Worm (Caenorhabditis elegans): ENCODE data around the gene C27D6.12.

DNA sequence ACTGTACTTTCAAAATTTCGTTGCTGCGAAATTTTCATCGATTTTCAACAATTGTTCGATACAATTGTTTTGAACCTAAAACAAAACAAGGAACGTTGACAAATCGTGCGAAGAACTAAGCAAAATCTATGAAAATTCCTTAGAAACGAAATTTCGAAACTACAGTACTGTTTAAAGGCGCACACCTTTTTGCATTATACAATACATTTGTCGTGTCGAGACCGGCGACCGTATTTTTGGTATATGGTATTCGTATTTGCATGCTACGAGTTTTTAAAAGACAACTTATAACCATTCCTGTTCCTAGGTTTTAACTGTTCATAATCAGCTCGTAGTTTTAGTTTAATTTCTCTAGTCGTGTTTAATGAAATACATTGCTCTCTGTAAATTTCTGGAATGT, 807 bp upstream of the C27D6.12 start:
- TF ChIP-seq mab-5 (tag; optimal IDR thresholded peaks at IDR 0.05), result no peak
- no peak for TF ChIP-seq zip-8 (tag; optimal IDR thresholded peaks at IDR 0.05)
- TF ChIP-seq snpc-4 (tag; optimal IDR thresholded peaks at IDR 0.05), result no peak
- no peak for TF ChIP-seq lin-32 (GFP tag; optimal IDR thresholded peaks at IDR 0.05)
- no peak for TF ChIP-seq mep-1 (tag; optimal IDR thresholded peaks at IDR 0.05)
- TF ChIP-seq elt-3 (tag; optimal IDR thresholded peaks at IDR 0.05), result no peak
- no peak for TF ChIP-seq nhr-76 (tag; optimal IDR thresholded peaks at IDR 0.05)
- no peak for TF ChIP-seq lsy-2 (tag; optimal IDR thresholded peaks at IDR 0.05)
- no peak for TF ChIP-seq ceh-83 (GFP tag; optimal IDR thresholded peaks at IDR 0.05)
